Worm (Caenorhabditis elegans): Measurements from ENCODE around the gene cex-2.

The cex-2 gene

ce11 chrII:7813645-7814044 is 21.6 kb downstream of the cex-2 start (continued):
- TF ChIP-seq Y5F2A.4 (GFP tag; optimal IDR thresholded peaks at IDR 0.05): no peak
- TF ChIP-seq duxl-1 (tag; optimal IDR thresholded peaks at IDR 0.05; ENCODE audit: poor library complexity): no peak
- peak; percentile 55 for TF ChIP-seq dmd-6 (GFP tag; IDR thresholded peaks at IDR 0.05)
- no peak for TF ChIP-seq daf-19 (GFP tag; conservative IDR thresholded peaks at IDR 0.05)

ce11 chrII:7813237-7813636 is 22.0 kb downstream of the cex-2 start:
- TF ChIP-seq Y105C5A.15 (GFP tag; IDR thresholded peaks at IDR 0.05): no peak

ce11 chrII:7812332-7812731 is 22.9 kb downstream of the cex-2 start:
- no peak for TF ChIP-seq F26F4.8 (GFP tag; conservative IDR thresholded peaks at IDR 0.05)
- no peak for TF ChIP-seq spr-1 (tag; optimal IDR thresholded peaks at IDR 0.05)
- TF ChIP-seq F10B5.3 (tag; optimal IDR thresholded peaks at IDR 0.05): peak; percentile 24
- 0 out of 2 replicates have a peak, but pooled peaks have one; percentile 25 for TF ChIP-seq tra-1 (GFP tag; IDR thresholded peaks at IDR 0.05)
- 0 out of 2 replicates have a peak, but pooled peaks have one; percentile 17 for TF ChIP-seq Y48G9A.11 (GFP tag; IDR thresholded peaks at IDR 0.05)

DNA sequence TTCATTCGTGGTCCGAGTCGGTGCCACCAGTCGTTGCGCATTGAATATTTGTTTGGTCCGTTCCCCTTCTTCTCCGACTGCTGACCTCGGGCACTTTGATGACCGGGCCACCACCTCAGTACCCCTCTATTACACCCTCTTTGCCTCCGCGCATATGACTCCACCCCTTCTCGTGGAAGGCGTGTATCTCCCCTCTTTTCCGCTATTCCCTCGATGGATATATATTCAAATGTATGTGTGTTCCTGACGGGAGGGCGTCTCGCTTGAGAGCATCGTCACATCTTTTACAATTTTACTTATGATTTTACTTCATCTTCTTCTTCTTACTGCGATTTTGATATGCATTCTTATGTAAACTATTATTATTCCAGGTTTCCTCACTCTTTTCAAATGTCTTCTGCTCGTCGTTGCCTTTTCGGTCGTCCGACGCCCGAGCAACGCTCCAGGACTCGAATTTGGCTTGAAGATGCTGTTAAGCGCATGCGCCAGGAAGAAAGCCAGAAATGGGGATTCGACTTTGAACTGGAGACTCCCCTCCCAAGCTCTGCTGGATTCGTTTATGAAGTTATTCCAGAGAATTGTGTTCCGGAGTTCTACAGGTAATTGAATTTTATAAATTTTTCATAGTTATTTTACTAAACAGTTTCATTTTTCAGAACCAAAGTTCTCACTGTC is 24.2 kb downstream of the cex-2 start, which contains the start of gene cki-1:
Gene cki-1, plus strand, starts transcription at position 372 of the 675 bp plus-strand sequence.
- TF ChIP-seq unc-62 (GFP tag; optimal IDR thresholded peaks at IDR 0.05 in 1 of 2) (peak in 1 of 2 experiments; percentile 50), unc-62 (tag; optimal IDR thresholded peaks at IDR 0.05) (no peak), set-16 (GFP tag; IDR thresholded peaks at IDR 0.05) (0 out of 2 replicates have a peak, but pooled peaks have one; percentile 7), zag-1 (tag; optimal IDR thresholded peaks at IDR 0.05) (no peak)

ce11 chrII:7810162-7810868 is 24.9 kb downstream of the cex-2 start:
- TF ChIP-seq aha-1 (tag): peak; percentile 8
- TF ChIP-seq mes-2 (tag; optimal IDR thresholded peaks at IDR 0.05; ENCODE audit: poor library complexity, severe bottlenecking): peak; percentile 20
- TF ChIP-seq nhr-6 (tag; optimal IDR thresholded peaks at IDR 0.05): peak; percentile 70
- peak; percentile 7 for TF ChIP-seq hlh-11 (tag; optimal IDR thresholded peaks at IDR 0.05)
- no peak for TF ChIP-seq ceh-82 (tag; optimal IDR thresholded peaks at IDR 0.05)
- peak; percentile 11 for TF ChIP-seq attf-4 (tag; optimal IDR thresholded peaks at IDR 0.05)
- TF ChIP-seq unc-62 (GFP tag; optimal IDR thresholded peaks at IDR 0.05 in 1 of 2): peak in 1 of 2 experiments; percentile 37
- no peak for TF ChIP-seq unc-62 (tag; optimal IDR thresholded peaks at IDR 0.05)
- peak; percentile 19 for TF ChIP-seq nhr-28 (tag; optimal IDR thresholded peaks at IDR 0.05)
- TF ChIP-seq R02D3.7 (tag; optimal IDR thresholded peaks at IDR 0.05): no peak
- TF ChIP-seq aly-2 (tag; optimal IDR thresholded peaks at IDR 0.05): no peak
- no peak for TF ChIP-seq pqm-1 (tag; optimal IDR thresholded peaks at IDR 0.05)
- TF ChIP-seq dve-1 (tag; optimal IDR thresholded peaks at IDR 0.05; ENCODE audit: insufficient read depth): peak; percentile 16
- TF ChIP-seq pha-4 (GFP tag; IDR thresholded peaks at IDR 0.05): no peak
- TF ChIP-seq pha-4 (tag; optimal IDR thresholded peaks at IDR 0.05): peak; percentile 66
- TF ChIP-seq ZK546.5 (tag; optimal IDR thresholded peaks at IDR 0.05): no peak
- TF ChIP-seq nhr-102 (tag; optimal IDR thresholded peaks at IDR 0.05): no peak
- TF ChIP-seq lin-38 (GFP tag; IDR thresholded peaks at IDR 0.05): no peak
- TF ChIP-seq lsy-2 (tag; optimal IDR thresholded peaks at IDR 0.05): peak in 1 of 2 experiments; percentile 45
- TF ChIP-seq ZK337.2 (GFP tag; IDR thresholded peaks at IDR 0.05): no peak
- no peak for TF ChIP-seq saeg-2 (GFP tag; IDR thresholded peaks at IDR 0.05)
- TF ChIP-seq fos-1 (tag; optimal IDR thresholded peaks at IDR 0.05): no peak
- TF ChIP-seq duxl-1 (tag; optimal IDR thresholded peaks at IDR 0.05; ENCODE audit: poor library complexity): peak; percentile 29
- TF ChIP-seq ceh-32 (tag; optimal IDR thresholded peaks at IDR 0.05; ENCODE audit: poor library complexity): no peak
- TF ChIP-seq tag-97 (GFP tag; IDR thresholded peaks at IDR 0.05): no peak

Data from whole organism, L4 larva.